Worm (Caenorhabditis elegans): ENCODE results near the gene pho-4.

- TF ChIP-seq pqm-1 (tag; optimal IDR thresholded peaks at IDR 0.05) (no peak), sox-4 (tag; optimal IDR thresholded peaks at IDR 0.05) (no peak), hlh-13 (GFP tag; optimal IDR thresholded peaks at IDR 0.05) (no peak), unc-86 (tag; optimal IDR thresholded peaks at IDR 0.05) (no peak), fkh-10 (GFP tag; optimal IDR thresholded peaks at IDR 0.05) (no peak), nhr-11 (tag; optimal IDR thresholded peaks at IDR 0.05) (no peak), npax-4 (tag; optimal IDR thresholded peaks at IDR 0.05) (no peak), elt-2 (tag; optimal IDR thresholded peaks at IDR 0.05) (no peak), elt-4 (tag; optimal IDR thresholded peaks at IDR 0.05) (no peak), lim-6 (tag; optimal IDR thresholded peaks at IDR 0.05) (no peak), ceh-34 (tag; optimal IDR thresholded peaks at IDR 0.05) (no peak), ama-1 (optimal IDR thresholded peaks at IDR 0.05) (no peak), odd-2 (tag; optimal IDR thresholded peaks at IDR 0.05) (no peak)
These were observed 44.2 kb downstream of the pho-4 start, which contains the start of gene msp-49 for ce11 chrII:5194066-5194465.

All from whole organism, late embryonic.